Worm (Caenorhabditis elegans) whole organism, L2 larva: ENCODE measurements around the gene nhr-183.

Experiments used
- C34F6.9 ChIP-seq: fragments of 150-350 bp; optimal IDR thresholded peaks from 2 replicates; lab custom pipeline; 2014; ENCODE audit warnings: missing biosample characterization, missing genetic modification characterization
- F13H6.1 ChIP-seq: sonication (generic microtip); optimal IDR thresholded peaks from 2 replicates; lab custom pipeline; 2016; ENCODE audit warnings: missing genetic modification characterization, missing compliant biosample characterization
- ZK546.5 ChIP-seq: sonication (generic microtip); optimal IDR thresholded peaks from 2 replicates; lab custom pipeline; 2017; ENCODE audit warnings: missing biosample characterization, missing genetic modification characterization
- alr-1 ChIP-seq: fragments of 150-350 bp; optimal IDR thresholded peaks from 2 replicates; lab custom pipeline; 2014; ENCODE audit warnings: missing biosample characterization, missing genetic modification characterization
- aly-2 ChIP-seq: fragments of 150-350 bp; optimal IDR thresholded peaks from 2 replicates; lab custom pipeline; 2014; ENCODE audit warnings: missing biosample characterization, missing genetic modification characterization
- blmp-1 ChIP-seq: sonication (generic microtip); optimal IDR thresholded peaks from 2 replicates; lab custom pipeline; 2017; ENCODE audit warnings: missing genetic modification characterization, mild to moderate bottlenecking, missing compliant biosample characterization, antibody characterized with exemption, moderate library complexity; ENCODE audit not compliant: insufficient read depth
- ceh-16 ChIP-seq: fragments of 150-350 bp; optimal IDR thresholded peaks from 2 replicates; lab custom pipeline; 2014; ENCODE audit warnings: missing biosample characterization, missing genetic modification characterization
- dmd-4 ChIP-seq: sonication (generic microtip); optimal IDR thresholded peaks from 2 replicates; lab custom pipeline; 2017; ENCODE audit warnings: missing biosample characterization, missing genetic modification characterization
- elt-3 ChIP-seq: sonication (generic microtip); optimal IDR thresholded peaks from 2 replicates; lab custom pipeline; 2017; ENCODE audit warnings: missing biosample characterization, missing genetic modification characterization
- fos-1 ChIP-seq: fragments of 150-350 bp; optimal IDR thresholded peaks from 2 replicates; lab custom pipeline; 2014; ENCODE audit warnings: missing biosample characterization, missing genetic modification characterization
- gmeb-1 ChIP-seq: fragments of 150-350 bp; optimal IDR thresholded peaks from 2 replicates; lab custom pipeline; 2014; ENCODE audit warnings: missing biosample characterization, missing genetic modification characterization
- lin-11 ChIP-seq: fragments of 150-350 bp; sonication (generic microtip); optimal IDR thresholded peaks from 2 replicates; lab custom pipeline; 2014; ENCODE audit warnings: missing biosample characterization, missing genetic modification characterization, inconsistent platforms, mixed read lengths
- lin-13 ChIP-seq: fragments of 150-350 bp; optimal IDR thresholded peaks from 2 replicates; lab custom pipeline; 2014; ENCODE audit warnings: missing biosample characterization, missing genetic modification reagents, missing genetic modification characterization
- lsy-2 ChIP-seq, 2 experiments: fragments of 150-350 bp in 1 of 2; sonication (generic microtip) in 1 of 2; optimal IDR thresholded peaks; 2 replicates each; lab custom pipeline; 2014 to 2017; ENCODE audit warnings: missing biosample characterization in 2 of 2, missing genetic modification characterization in 2 of 2
- mbf-1 ChIP-seq: sonication (generic microtip); optimal IDR thresholded peaks from 2 replicates; lab custom pipeline; 2017; ENCODE audit warnings: missing biosample characterization, missing genetic modification characterization
- mdl-1 ChIP-seq, 2 experiments: fragments of 150-350 bp in 1 of 2; sonication (generic microtip) in 1 of 2; optimal IDR thresholded peaks; 2 replicates each; lab custom pipeline; 2017; ENCODE audit warnings: missing biosample characterization in 2 of 2, missing genetic modification characterization in 2 of 2
- nhr-10 ChIP-seq: sonication (generic microtip); optimal IDR thresholded peaks from 2 replicates; lab custom pipeline; 2017; ENCODE audit warnings: missing biosample characterization, missing genetic modification characterization
- nhr-11 ChIP-seq: fragments of 150-350 bp; optimal IDR thresholded peaks from 2 replicates; lab custom pipeline; 2014; ENCODE audit warnings: missing biosample characterization, missing genetic modification characterization
- nhr-12 ChIP-seq: fragments of 150-350 bp; optimal IDR thresholded peaks from 2 replicates; lab custom pipeline; 2014; ENCODE audit warnings: missing biosample characterization, missing genetic modification characterization
- nhr-23 ChIP-seq: fragments of 150-350 bp; optimal IDR thresholded peaks from 2 replicates; lab custom pipeline; 2014; ENCODE audit warnings: missing biosample characterization, missing genetic modification reagents, missing genetic modification characterization
- nhr-237 ChIP-seq: fragments of 150-350 bp; optimal IDR thresholded peaks from 2 replicates; lab custom pipeline; 2014; ENCODE audit warnings: missing biosample characterization, missing genetic modification characterization
- nhr-25 ChIP-seq: fragments of 150-350 bp; sonication (generic microtip); optimal IDR thresholded peaks from 3 replicates; lab custom pipeline; 2014; ENCODE audit warnings: missing biosample characterization, missing genetic modification characterization
- nhr-77 ChIP-seq: fragments of 150-350 bp; optimal IDR thresholded peaks from 2 replicates; lab custom pipeline; 2014; ENCODE audit warnings: missing biosample characterization, missing genetic modification characterization
- sma-9 ChIP-seq, 2 experiments: fragments of 150-350 bp in 1 of 2; sonication (generic microtip) in 1 of 2; optimal IDR thresholded peaks; 2 replicates each; lab custom pipeline; 2014 to 2016; ENCODE audit warnings: missing genetic modification characterization in 2 of 2, mild to moderate bottlenecking in 1 of 2, missing biosample characterization in 1 of 2, missing compliant biosample characterization in 1 of 2, missing genetic modification reagents in 1 of 2, moderate library complexity in 1 of 2
- snpc-4 ChIP-seq: fragments of 150-350 bp; optimal IDR thresholded peaks from 2 replicates; lab custom pipeline; 2014; ENCODE audit warnings: missing biosample characterization, missing genetic modification characterization
- unc-55 ChIP-seq: fragments of 150-350 bp; sonication (generic microtip); optimal IDR thresholded peaks from 3 replicates; lab custom pipeline; 2014; ENCODE audit warnings: missing biosample characterization, missing genetic modification reagents, missing genetic modification characterization
- unc-62 ChIP-seq: fragments of 150-350 bp; optimal IDR thresholded peaks from 2 replicates; lab custom pipeline; 2014; ENCODE audit warnings: missing biosample characterization, missing genetic modification reagents, missing genetic modification characterization
- ztf-1 ChIP-seq: fragments of 200-800 bp; sonication (Bioruptor generic); conservative IDR thresholded peaks from 2 replicates; pipeline ENCODE4 v1.3.6; 2022; ENCODE audit warnings: missing genetic modification characterization, missing compliant biosample characterization
- ztf-4 ChIP-seq: fragments of 150-350 bp; optimal IDR thresholded peaks from 2 replicates; lab custom pipeline; 2014; ENCODE audit warnings: missing biosample characterization, missing genetic modification characterization

The nhr-183 gene

ce11 chrV:2264455-2264854, at the start of gene nhr-183:
Gene nhr-183, minus strand, starts transcription at chrV:2264634.
- TF ChIP-seq nhr-11 (tag; lab: Kevin White, UChicago) (no peak), ceh-16 (tag; lab: Kevin White, UChicago) (no peak), unc-55 (no peak), unc-62 (GFP tag; lab: Kevin White, UChicago) (no peak), nhr-10 (tag; lab: Kevin White, UChicago) (no peak), lin-13 (GFP tag; lab: Kevin White, UChicago) (no peak)
- TF ChIP-seq, all 48 proteins: peak for 0

- TF ChIP-seq sma-9 (GFP tag; optimal IDR thresholded peaks at IDR 0.05; lab: Kevin White, UChicago): peak; percentile 32
- TF ChIP-seq sma-9 (tag; optimal IDR thresholded peaks at IDR 0.05; lab: Kevin White, UChicago): no peak
- TF ChIP-seq fos-1: peak; percentile 89
- no peak for TF ChIP-seq nhr-11 (tag; lab: Kevin White, UChicago)
These were observed 43.8 kb upstream of the nhr-183 start for ce11 chrV:2308246-2308645.

ce11 chrV:2306383-2306782, 41.9 kb upstream of the nhr-183 start:
- TF ChIP-seq lin-11 (tag; lab: Kevin White, UChicago): no peak
- no peak for TF ChIP-seq ztf-4 (tag; lab: Kevin White, UChicago)
- no peak for TF ChIP-seq nhr-77 (tag; lab: Kevin White, UChicago)
- TF ChIP-seq C34F6.9 (tag; lab: Kevin White, UChicago): no peak

ce11 chrV:2303775-2304174, 39.3 kb upstream of the nhr-183 start, which contains the start of gene irld-15:
Gene irld-15, minus strand, starts transcription at chrV:2303875.
- TF ChIP-seq blmp-1 (tag; lab: Kevin White, UChicago) (no peak), snpc-4 (tag; lab: Kevin White, UChicago) (no peak), nhr-23 (no peak), elt-3 (tag; lab: Kevin White, UChicago) (no peak), aly-2 (tag; lab: Kevin White, UChicago) (no peak), unc-55 (no peak), nhr-12 (tag; lab: Kevin White, UChicago) (no peak), nhr-237 (tag; lab: Kevin White, UChicago) (no peak), ZK546.5 (tag; lab: Kevin White, UChicago) (no peak)

ce11 chrV:2300905-2301304, 36.5 kb upstream of the nhr-183 start, which contains the start of gene Y19D10B.8:
Gene Y19D10B.8, minus strand, starts transcription at chrV:2301005.
- TF ChIP-seq mdl-1 (tag; optimal IDR thresholded peaks at IDR 0.05; lab: Kevin White, UChicago) (no peak), gmeb-1 (tag; lab: Kevin White, UChicago) (no peak), nhr-77 (tag; lab: Kevin White, UChicago) (no peak), alr-1 (tag; lab: Kevin White, UChicago) (no peak), mbf-1 (tag; lab: Kevin White, UChicago) (no peak), lsy-2 (tag; optimal IDR thresholded peaks at IDR 0.05; lab: Kevin White, UChicago) (no peak), F13H6.1 (no peak), C34F6.9 (tag; lab: Kevin White, UChicago) (no peak), sma-9 (GFP tag; optimal IDR thresholded peaks at IDR 0.05; lab: Kevin White, UChicago) (no peak), sma-9 (tag; optimal IDR thresholded peaks at IDR 0.05; lab: Kevin White, UChicago) (no peak), snpc-4 (tag; lab: Kevin White, UChicago) (no peak), nhr-25 (tag; lab: Kevin White, UChicago) (no peak), ztf-4 (tag; lab: Kevin White, UChicago) (no peak), dmd-4 (tag; lab: Kevin White, UChicago) (no peak), aly-2 (tag; lab: Kevin White, UChicago) (no peak)

- TF ChIP-seq ztf-1 (GFP tag; lab: Robert Waterston, UW) (no peak), mbf-1 (tag; lab: Kevin White, UChicago) (no peak), unc-62 (GFP tag; lab: Kevin White, UChicago) (no peak), fos-1 (peak; percentile 46)
These were observed 30.1 kb upstream of the nhr-183 start, which contains the start of gene nhr-226 for ce11 chrV:2294577-2294976. Gene nhr-226, plus strand, starts transcription at chrV:2294877.
